Fruit fly (Drosophila melanogaster) whole organism: ENCODE measurements around the gene CG8460.

ENCODE experiments used
- pan ChIP-seq: fragments of >200 bp; optimal IDR thresholded peaks from 2 replicates; lab custom pipeline; 2017
- usp ChIP-seq: fragments of >200 bp; optimal IDR thresholded peaks from 2 replicates; lab custom pipeline; 2017; ENCODE audit warnings: missing biosample characterization, missing genetic modification characterization, mixed read lengths

DNA sequence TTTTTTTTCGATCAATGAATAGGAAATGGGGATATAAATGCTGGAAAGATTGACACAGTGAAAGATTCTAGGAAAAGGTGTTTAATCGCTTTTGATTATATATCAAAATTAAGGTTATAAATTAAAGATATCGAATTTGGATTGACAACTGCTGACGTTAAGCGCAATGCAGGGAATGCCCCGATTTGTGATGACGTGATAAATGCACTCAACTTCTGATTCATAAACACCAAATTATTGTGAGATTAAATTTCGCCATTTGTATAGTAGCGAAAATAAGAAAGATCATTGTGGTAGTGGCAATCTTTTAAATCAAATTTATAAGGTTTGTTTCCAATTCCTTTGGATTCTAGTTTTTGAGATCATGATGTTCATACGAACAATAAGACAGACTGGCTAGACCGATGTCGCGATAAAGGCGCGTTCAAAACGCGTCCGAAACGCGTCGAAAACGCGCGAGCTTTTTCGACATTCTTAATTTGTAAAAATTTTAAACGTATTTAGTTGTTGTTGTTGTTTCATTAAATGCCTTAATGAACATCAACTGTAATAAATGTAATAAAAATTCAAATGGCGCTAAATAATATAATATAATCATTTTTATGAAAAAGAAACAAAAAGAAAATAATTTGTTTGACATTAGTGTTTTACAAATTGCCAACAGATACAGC, 18.4 kb downstream of the CG8460 start, which contains the start of gene CG8349:
- TF ChIP-seq pan (lab: Kevin White, UChicago) (no peak), usp (GFP tag; lab: Kevin White, UChicago) (no peak)
